Fruit fly (Drosophila melanogaster): ENCODE results near the gene CG4594.

dm6 chr2L:9907320-9908256, 12.4 kb upstream of the CG4594 start:
- TF ChIP-seq usp (GFP tag; optimal IDR thresholded peaks at IDR 0.05) (no peak), EcR (GFP tag; optimal IDR thresholded peaks at IDR 0.05) (no peak)

Measured in whole organism.